Worm (Caenorhabditis elegans) whole organism, late embryonic: ENCODE data around the gene hpo-38.

ENCODE experiments used
- ama-1 ChIP-seq: fragments of 150-350 bp; optimal IDR thresholded peaks from 2 replicates; lab custom pipeline; 2014
- elt-2 ChIP-seq: sonication (generic microtip); optimal IDR thresholded peaks from 2 replicates; lab custom pipeline; 2016; ENCODE audit warnings: missing genetic modification reagents, missing genetic modification characterization, missing compliant biosample characterization
- nhr-11 ChIP-seq: fragments of 150-350 bp; optimal IDR thresholded peaks from 2 replicates; lab custom pipeline; 2014; ENCODE audit warnings: missing biosample characterization, missing genetic modification characterization
- rnt-1 ChIP-seq: sonication (generic microtip); optimal IDR thresholded peaks from 2 replicates; lab custom pipeline; 2016; ENCODE audit warnings: missing genetic modification characterization, missing compliant biosample characterization

- TF ChIP-seq elt-2 (tag; lab: Kevin White, UChicago) (no peak), nhr-11 (tag; lab: Kevin White, UChicago) (no peak), rnt-1 (tag; lab: Kevin White, UChicago) (no peak), ama-1 (no peak)
Observed at ce11 chrIII:235544-235943, 5.3 kb downstream of the hpo-38 start, which contains the start of gene hpo-29.
